Worm (Caenorhabditis elegans): Measurements from ENCODE around the gene ndx-3.

ce11 chrII:4986664-4987063 is 33.3 kb downstream of the ndx-3 start:
- TF ChIP-seq tab-1 (GFP tag; IDR thresholded peaks at IDR 0.05): no peak
- TF ChIP-seq klf-2 (GFP tag; conservative IDR thresholded peaks at IDR 0.05): no peak
- TF ChIP-seq ztf-23 (GFP tag; IDR thresholded peaks at IDR 0.05): no peak
- TF ChIP-seq flt-1 (GFP tag; IDR thresholded peaks at IDR 0.05): no peak
- no peak for TF ChIP-seq ztf-29 (GFP tag; IDR thresholded peaks at IDR 0.05)

Data from whole organism, midembryonic.